Worm (Caenorhabditis elegans): ENCODE data around the gene F47D12.7.

ce11 chrIII:6285890-6286289, 9.9 kb downstream of the F47D12.7 start, which contains the start of gene gadr-3:
- no peak for TF ChIP-seq madf-5 (GFP tag; IDR thresholded peaks at IDR 0.05)
- TF ChIP-seq nhr-10 (tag; optimal IDR thresholded peaks at IDR 0.05): no peak
- TF ChIP-seq lin-13 (GFP tag; optimal IDR thresholded peaks at IDR 0.05): no peak
- TF ChIP-seq hlh-11 (tag; optimal IDR thresholded peaks at IDR 0.05): no peak
- TF ChIP-seq nhr-77 (tag; optimal IDR thresholded peaks at IDR 0.05): no peak
- TF ChIP-seq ztf-11 (tag; optimal IDR thresholded peaks at IDR 0.05): no peak
- TF ChIP-seq gei-8 (GFP tag; optimal IDR thresholded peaks at IDR 0.05): no peak
- TF ChIP-seq egl-27 (tag; optimal IDR thresholded peaks at IDR 0.05): no peak
- TF ChIP-seq pqm-1 (tag; optimal IDR thresholded peaks at IDR 0.05): no peak
- TF ChIP-seq mxl-2 (GFP tag; conservative IDR thresholded peaks at IDR 0.05): no peak
- no peak for TF ChIP-seq ceh-62 (tag; optimal IDR thresholded peaks at IDR 0.05)

Data from whole organism, L4 larva.